Fruit fly (Drosophila melanogaster) whole organism, embryonic: ENCODE results near the gene gukh.
A peak's percentile ranks its signal among the peaks of the same experiment; 100 is the strongest.

Experiments
- Aef1 ChIP-seq: fragments of 200-800 bp; sonication (Bioruptor generic); IDR thresholded peaks from 3 replicates; pipeline ENCODE4 v1.3.6; 2022; ENCODE audit warnings: missing biosample characterization, missing genetic modification characterization
- Bteb2 ChIP-seq: fragments of 200-800 bp; sonication (Bioruptor generic); optimal IDR thresholded peaks from 2 replicates; lab custom pipeline; 2016; ENCODE audit warnings: missing biosample characterization, missing genetic modification characterization
- CG1024 ChIP-seq: fragments of 200-800 bp; sonication (Bioruptor generic); IDR thresholded peaks from 2 replicates; pipeline ENCODE4 v1.3.6; 2022; ENCODE audit warnings: missing biosample characterization, missing genetic modification characterization
- CG12219 ChIP-seq: fragments of 200-800 bp; sonication (Bioruptor generic); optimal IDR thresholded peaks from 3 replicates; lab custom pipeline; 2018; ENCODE audit warnings: missing biosample characterization, mild to moderate bottlenecking, missing genetic modification characterization
- CG12942 ChIP-seq: fragments of 200-800 bp; sonication (Bioruptor generic); optimal IDR thresholded peaks from 3 replicates; lab custom pipeline; 2016; ENCODE audit warnings: missing biosample characterization, missing genetic modification characterization
- CG13123 ChIP-seq: fragments of 200-800 bp; sonication (Bioruptor generic); optimal IDR thresholded peaks from 2 replicates; lab custom pipeline; 2016; ENCODE audit warnings: missing biosample characterization, missing genetic modification characterization
- CG14441 ChIP-seq: fragments of 200-800 bp; sonication (Bioruptor generic); IDR thresholded peaks from 2 replicates; pipeline ENCODE4 v1.3.6; 2022; ENCODE audit warnings: missing biosample characterization, missing genetic modification characterization
- CG15696 ChIP-seq: fragments of 200-800 bp; sonication (Bioruptor generic); optimal IDR thresholded peaks from 2 replicates; lab custom pipeline; 2019; ENCODE audit warnings: missing biosample characterization, mild to moderate bottlenecking, missing genetic modification characterization, moderate library complexity
- CG16813 ChIP-seq: fragments of 200-800 bp; sonication (Bioruptor generic); IDR thresholded peaks from 3 replicates; pipeline ENCODE4 v1.3.6; 2022; ENCODE audit warnings: missing biosample characterization, missing genetic modification characterization; ENCODE audit not compliant: partially characterized antibody
- CG17912 ChIP-seq: fragments of 200-800 bp; sonication (Bioruptor generic); optimal IDR thresholded peaks from 2 replicates; lab custom pipeline; 2018; ENCODE audit warnings: missing biosample characterization, mild to moderate bottlenecking, missing genetic modification characterization
- CG2678 ChIP-seq: fragments of 200-800 bp; sonication (Bioruptor generic); optimal IDR thresholded peaks from 3 replicates; lab custom pipeline; 2019; ENCODE audit warnings: missing biosample characterization, mild to moderate bottlenecking, missing genetic modification characterization, moderate library complexity
- CG2712 ChIP-seq: fragments of 200-800 bp; optimal IDR thresholded peaks from 3 replicates; lab custom pipeline; 2019; ENCODE audit warnings: missing biosample characterization, mild to moderate bottlenecking, missing genetic modification characterization, moderate library complexity
- CG31388 ChIP-seq: fragments of 200-800 bp; sonication (Bioruptor generic); optimal IDR thresholded peaks from 2 replicates; lab custom pipeline; 2016; ENCODE audit warnings: missing biosample characterization, missing genetic modification characterization
- CG33213 ChIP-seq: fragments of 200-800 bp; sonication (Bioruptor generic); optimal IDR thresholded peaks from 3 replicates; lab custom pipeline; 2016; ENCODE audit warnings: missing biosample characterization, missing genetic modification characterization
- CG43689 ChIP-seq: fragments of 200-800 bp; sonication (Bioruptor generic); IDR thresholded peaks from 2 replicates; pipeline ENCODE4 v1.3.6; 2022; ENCODE audit warnings: missing biosample characterization, missing genetic modification characterization
- CG7357 ChIP-seq: fragments of 200-800 bp; sonication (Bioruptor generic); IDR thresholded peaks from 3 replicates; pipeline ENCODE4 v1.3.6; 2022; ENCODE audit warnings: missing biosample characterization, missing genetic modification characterization
- CG7839 ChIP-seq: fragments of 200-800 bp; sonication (Bioruptor generic); optimal IDR thresholded peaks from 3 replicates; lab custom pipeline; 2018; ENCODE audit warnings: missing biosample characterization, mild to moderate bottlenecking, missing genetic modification characterization, moderate library complexity
- CG9876 ChIP-seq: fragments of 200-800 bp; sonication (Bioruptor generic); optimal IDR thresholded peaks from 2 replicates; lab custom pipeline; 2016; ENCODE audit warnings: missing biosample characterization, missing genetic modification characterization
- D ChIP-seq, 2 experiments: fragments of 200-800 bp in 1 of 2; fragments of >200 bp in 1 of 2; sonication (Bioruptor generic) in 1 of 2; optimal IDR thresholded peaks; 2 replicates in 1 of 2; 3 replicates in 1 of 2; lab custom pipeline; 2017; ENCODE audit warnings: mild to moderate bottlenecking in 1 of 2, missing biosample characterization in 1 of 2, missing genetic modification characterization in 1 of 2, missing genetic modification reagents in 1 of 2
- D19B ChIP-seq: fragments of 200-800 bp; sonication (Bioruptor generic); optimal IDR thresholded peaks from 2 replicates; lab custom pipeline; 2017; ENCODE audit warnings: missing biosample characterization, mild to moderate bottlenecking, missing genetic modification characterization
- Dfd ChIP-seq, 2 experiments: fragments of >200 bp; optimal IDR thresholded peaks; 2 replicates each; lab custom pipeline; 2017; ENCODE audit warnings: missing biosample characterization in 2 of 2, missing genetic modification characterization in 2 of 2
- Fer1 ChIP-seq: fragments of 200-800 bp; sonication (Bioruptor generic); optimal IDR thresholded peaks from 2 replicates; lab custom pipeline; 2017; ENCODE audit warnings: missing biosample characterization, mild to moderate bottlenecking, missing genetic modification characterization
- H15 ChIP-seq: fragments of 200-800 bp; sonication (Bioruptor generic); IDR thresholded peaks from 3 replicates; pipeline ENCODE4 v1.3.6; 2022; ENCODE audit warnings: missing biosample characterization, missing genetic modification characterization
- HHEX ChIP-seq: fragments of 200-800 bp; sonication (Bioruptor generic); optimal IDR thresholded peaks from 3 replicates; lab custom pipeline; 2017; ENCODE audit warnings: missing biosample characterization, mild to moderate bottlenecking, missing genetic modification characterization, missing genetic modification reagents
- HLHmδ ChIP-seq: fragments of 200-800 bp; sonication (Bioruptor generic); optimal IDR thresholded peaks from 2 replicates; lab custom pipeline; 2018; ENCODE audit warnings: missing biosample characterization, mild to moderate bottlenecking, missing genetic modification characterization, moderate library complexity
- Hey ChIP-seq: fragments of 200-800 bp; sonication (Bioruptor generic); optimal IDR thresholded peaks from 3 replicates; lab custom pipeline; 2018; ENCODE audit warnings: missing biosample characterization, mild to moderate bottlenecking, missing genetic modification characterization
- Jarid2 ChIP-seq: fragments of 200-800 bp; sonication (Bioruptor generic); optimal IDR thresholded peaks from 3 replicates; lab custom pipeline; 2017; ENCODE audit warnings: mild to moderate bottlenecking, missing biosample characterization, missing genetic modification reagents, missing genetic modification characterization
- Lim3 ChIP-seq: fragments of 200-800 bp; sonication (Bioruptor generic); IDR thresholded peaks from 2 replicates; pipeline ENCODE4 v1.3.6; 2022; ENCODE audit warnings: missing biosample characterization, missing genetic modification characterization
- MBD-R2 ChIP-seq: fragments of 200-800 bp; sonication (Bioruptor generic); IDR thresholded peaks from 2 replicates; pipeline ENCODE4 v1.3.6; 2022; ENCODE audit warnings: missing biosample characterization, missing genetic modification characterization
- Oli ChIP-seq: fragments of 200-800 bp; sonication (Bioruptor generic); optimal IDR thresholded peaks from 2 replicates; lab custom pipeline; 2018; ENCODE audit warnings: missing biosample characterization, mild to moderate bottlenecking, missing genetic modification characterization, moderate library complexity
- Ssrp ChIP-seq: fragments of 200-800 bp; sonication (Bioruptor generic); optimal IDR thresholded peaks from 2 replicates; lab custom pipeline; 2018; ENCODE audit warnings: missing biosample characterization, mild to moderate bottlenecking, missing genetic modification characterization, moderate library complexity
- Xrp1 ChIP-seq: fragments of 200-800 bp; sonication (Bioruptor generic); IDR thresholded peaks from 2 replicates; pipeline ENCODE4 v1.3.6; 2022; ENCODE audit warnings: missing biosample characterization, missing genetic modification characterization
- abd-A ChIP-seq: fragments of 200-800 bp; sonication (Bioruptor generic); optimal IDR thresholded peaks from 3 replicates; lab custom pipeline; 2019; ENCODE audit warnings: missing biosample characterization, mild to moderate bottlenecking, missing genetic modification characterization, moderate library complexity
- bab2 ChIP-seq: fragments of 200-800 bp; sonication (Bioruptor generic); optimal IDR thresholded peaks from 2 replicates; lab custom pipeline; 2016; ENCODE audit warnings: missing biosample characterization, missing genetic modification characterization
- btn ChIP-seq: fragments of 200-800 bp; sonication (Bioruptor generic); optimal IDR thresholded peaks from 2 replicates; lab custom pipeline; 2016; ENCODE audit warnings: missing biosample characterization, missing genetic modification characterization
- cato ChIP-seq: fragments of 200-800 bp; sonication (Bioruptor generic); optimal IDR thresholded peaks from 2 replicates; lab custom pipeline; 2016; ENCODE audit warnings: missing biosample characterization, missing genetic modification characterization, borderline replicate concordance
- ci ChIP-seq: fragments of 200-800 bp; sonication (Bioruptor generic); IDR thresholded peaks from 3 replicates; pipeline ENCODE4 v1.3.6; 2022; ENCODE audit warnings: missing biosample characterization, missing genetic modification characterization
- dmrt99B ChIP-seq: fragments of 200-800 bp; sonication (Bioruptor generic); optimal IDR thresholded peaks from 2 replicates; lab custom pipeline; 2018; ENCODE audit warnings: missing biosample characterization, mild to moderate bottlenecking, missing genetic modification characterization, moderate library complexity
- emc ChIP-seq: fragments of 200-800 bp; sonication (Bioruptor generic); optimal IDR thresholded peaks from 2 replicates; lab custom pipeline; 2016; ENCODE audit warnings: missing biosample characterization, missing genetic modification characterization
- esg ChIP-seq: fragments of 200-800 bp; sonication (Bioruptor generic); conservative IDR thresholded peaks from 2 replicates; pipeline ENCODE4 v1.3.6; 2022; ENCODE audit warnings: missing biosample characterization, missing genetic modification characterization
- fd3F ChIP-seq: fragments of 200-800 bp; sonication (Bioruptor generic); optimal IDR thresholded peaks from 2 replicates; lab custom pipeline; 2018; ENCODE audit warnings: missing biosample characterization, mild to moderate bottlenecking, missing genetic modification characterization, moderate library complexity
- ham ChIP-seq: fragments of 200-800 bp; sonication (Bioruptor generic); IDR thresholded peaks from 2 replicates; pipeline ENCODE4 v1.3.6; 2022; ENCODE audit warnings: missing biosample characterization, missing genetic modification characterization
- ken ChIP-seq: fragments of 200-800 bp; sonication (Bioruptor generic); IDR thresholded peaks from 3 replicates; pipeline ENCODE4 v1.3.6; 2022; ENCODE audit warnings: missing biosample characterization, missing genetic modification characterization
- odd ChIP-seq: fragments of 200-800 bp; sonication (Bioruptor generic); optimal IDR thresholded peaks from 2 replicates; lab custom pipeline; 2017; ENCODE audit warnings: missing biosample characterization, mild to moderate bottlenecking, missing genetic modification characterization
- pum ChIP-seq: fragments of 200-800 bp; sonication (Bioruptor generic); optimal IDR thresholded peaks from 2 replicates; lab custom pipeline; 2016; ENCODE audit warnings: missing biosample characterization, missing genetic modification characterization
- row ChIP-seq: fragments of 200-800 bp; sonication (Bioruptor generic); IDR thresholded peaks from 3 replicates; pipeline ENCODE4 v1.3.6; 2022; ENCODE audit warnings: missing biosample characterization, missing genetic modification characterization
- sqz ChIP-seq: fragments of 200-800 bp; sonication (Bioruptor generic); optimal IDR thresholded peaks from 3 replicates; lab custom pipeline; 2018; ENCODE audit warnings: missing biosample characterization, mild to moderate bottlenecking, missing genetic modification characterization
- wek ChIP-seq: fragments of 200-800 bp; sonication (Bioruptor generic); optimal IDR thresholded peaks from 3 replicates; lab custom pipeline; 2018; ENCODE audit warnings: missing biosample characterization, mild to moderate bottlenecking, missing genetic modification characterization, moderate library complexity
- yki ChIP-seq: fragments of >200 bp; optimal IDR thresholded peaks from 3 replicates; lab custom pipeline; 2018

The gukh gene

DNA sequence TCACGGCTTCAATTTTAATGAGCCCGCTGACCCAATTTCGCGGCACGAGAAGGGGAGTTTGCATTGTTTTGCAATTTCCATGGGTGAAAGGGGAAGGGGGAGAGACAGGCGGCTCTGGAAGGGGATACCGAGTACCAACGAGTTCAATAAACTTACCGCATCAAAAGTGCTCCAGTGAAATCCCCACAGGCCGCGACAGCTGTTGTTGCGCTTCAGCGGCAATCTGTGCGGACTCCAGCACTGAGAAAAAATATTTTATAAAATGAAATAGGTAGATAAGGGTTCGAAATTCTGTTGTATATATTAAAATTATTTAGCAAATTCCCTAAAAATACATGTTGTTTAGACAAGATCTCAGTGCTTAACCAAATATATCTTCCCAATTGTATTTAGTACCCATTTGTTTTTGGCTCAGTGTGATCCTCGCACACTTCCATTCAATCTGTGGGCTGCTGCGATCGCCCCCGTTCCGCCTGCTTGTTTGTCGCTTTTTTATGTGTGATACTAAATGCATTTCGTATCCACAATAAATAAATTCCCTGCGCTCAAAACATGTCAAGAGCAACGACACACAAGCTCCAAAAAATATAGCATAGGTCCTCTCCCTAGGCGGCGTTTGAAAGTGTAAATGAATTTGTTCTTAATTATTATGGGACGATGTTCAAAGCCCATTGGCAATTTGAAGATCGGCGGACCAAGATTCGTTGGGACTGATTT is 11.9 kb downstream of the gukh start (continued):
- TF ChIP-seq D (optimal IDR thresholded peaks at IDR 0.05; lab: Kevin White, UChicago) (no peak), D (GFP tag; optimal IDR thresholded peaks at IDR 0.05; lab: Kevin White, UChicago) (peak; percentile 84), CG2712 (tag; lab: Kevin White, UChicago) (peak; percentile 87), CG13123 (GFP tag; lab: Kevin White, UChicago) (peak; percentile 43), Aef1 (peak; percentile 67), Ssrp (peak; percentile 82), HLHmδ (GFP tag; lab: Kevin White, UChicago) (no peak), CG9876 (peak; percentile 0), yki (lab: Kevin White, UChicago) (no peak), CG31388 (peak; percentile 56), H15 (GFP tag; lab: Robert Waterston, UW) (peak; percentile 73; the same call in 2 of the 3 replicates), CG1024 (GFP tag; lab: Robert Waterston, UW) (peak; percentile 83), CG15696 (tag; lab: Kevin White, UChicago) (peak; percentile 40), CG43689 (peak; percentile 56), row (GFP tag; lab: Robert Waterston, UW) (peak; percentile 84), dmrt99B (tag; lab: Kevin White, UChicago) (peak; percentile 91), fd3F (GFP tag; lab: Kevin White, UChicago) (peak; percentile 15), CG2678 (tag; lab: Kevin White, UChicago) (peak; percentile 83), CG17912 (GFP tag; lab: Kevin White, UChicago) (no peak), Dfd (GFP tag; optimal IDR thresholded peaks at IDR 0.05; lab: Kevin White, UChicago) (no peak), cato (GFP tag; lab: Kevin White, UChicago) (no peak), D19B (no peak), HHEX (GFP tag; lab: Kevin White, UChicago) (peak; percentile 70), Xrp1 (GFP tag; lab: Robert Waterston, UW) (peak; percentile 86), CG14441 (GFP tag; lab: Robert Waterston, UW) (peak; percentile 72), CG12219 (GFP tag; lab: Kevin White, UChicago) (peak; percentile 69), CG33213 (GFP tag; lab: Kevin White, UChicago) (no peak), sqz (GFP tag; lab: Kevin White, UChicago) (peak; percentile 28), emc (GFP tag; lab: Kevin White, UChicago) (no peak), ham (GFP tag; lab: Robert Waterston, UW) (no peak), CG7839 (tag; lab: Kevin White, UChicago) (peak; percentile 83), Oli (tag; lab: Kevin White, UChicago) (peak; percentile 87), MBD-R2 (GFP tag; lab: Robert Waterston, UW) (peak; percentile 29; the same call in 1 of the 2 replicates), abd-A (no peak), ci (GFP tag; lab: Robert Waterston, UW) (peak; percentile 90), CG7357 (GFP tag; lab: Robert Waterston, UW) (peak; percentile 44; the same call in 1 of the 3 replicates), Jarid2 (GFP tag; lab: Kevin White, UChicago) (peak; percentile 23), Lim3 (GFP tag; lab: Robert Waterston, UW) (peak; percentile 41; the same call in 1 of the 2 replicates), CG12942 (GFP tag; lab: Kevin White, UChicago) (peak; percentile 63), wek (GFP tag; lab: Kevin White, UChicago) (no peak), CG16813 (GFP tag; lab: Robert Waterston, UW) (no peak), Hey (tag; lab: Kevin White, UChicago) (no peak), ken (GFP tag; lab: Robert Waterston, UW) (peak; percentile 83; the same call in 2 of the 3 replicates), esg (GFP tag; lab: Robert Waterston, UW) (peak; percentile 75), Bteb2 (peak; percentile 23), pum (GFP tag; lab: Kevin White, UChicago) (peak; percentile 75), Fer1 (GFP tag; lab: Kevin White, UChicago) (peak; percentile 47), btn (GFP tag; lab: Kevin White, UChicago) (peak; percentile 11), odd (peak; percentile 70), bab2 (peak; percentile 68)
